Worm (Caenorhabditis elegans) whole organism, L4 larva: ENCODE results near the gene R02F11.11.

Experiments used
- D1046.2 ChIP-seq: fragments of 200-800 bp; sonication (Bioruptor generic); IDR thresholded peaks from 2 replicates; pipeline ENCODE4 v1.3.6; 2022; ENCODE audit warnings: missing genetic modification characterization, missing compliant biosample characterization
- F37D6.2 ChIP-seq: sonication (generic microtip); optimal IDR thresholded peaks from 2 replicates; lab custom pipeline; 2016; ENCODE audit warnings: mild to moderate bottlenecking, missing genetic modification characterization, missing compliant biosample characterization
- Y48G9A.11 ChIP-seq: fragments of 200-800 bp; sonication (Bioruptor generic); IDR thresholded peaks from 2 replicates; pipeline ENCODE4 v1.3.6; 2022; ENCODE audit warnings: missing genetic modification reagents, missing genetic modification characterization, missing compliant biosample characterization
- Y75B8A.6 ChIP-seq: fragments of 200-800 bp; sonication (Bioruptor generic); IDR thresholded peaks from 2 replicates; pipeline ENCODE4 v1.3.6; 2022; ENCODE audit warnings: missing genetic modification reagents, missing genetic modification characterization, missing compliant biosample characterization
- ZK337.2 ChIP-seq: fragments of 200-800 bp; sonication (Bioruptor generic); IDR thresholded peaks from 2 replicates; pipeline ENCODE4 v1.3.6; 2022; ENCODE audit warnings: missing genetic modification reagents, missing genetic modification characterization, missing compliant biosample characterization
- aha-1 ChIP-seq: fragments of 150-350 bp; peaks from one replicate; lab custom pipeline; 2014; ENCODE audit warnings: missing biosample characterization, missing genetic modification characterization
- attf-4 ChIP-seq: sonication (generic microtip); optimal IDR thresholded peaks from 3 replicates; lab custom pipeline; 2017; ENCODE audit warnings: missing biosample characterization, missing genetic modification characterization
- ceh-20 ChIP-seq: fragments of 200-800 bp; sonication (Bioruptor generic); IDR thresholded peaks from 2 replicates; pipeline ENCODE4 v1.3.6; 2022; ENCODE audit warnings: missing genetic modification reagents, missing genetic modification characterization, missing compliant biosample characterization
- ceh-32 ChIP-seq: sonication (generic microtip); optimal IDR thresholded peaks from 2 replicates; lab custom pipeline; 2016; ENCODE audit warnings: mild to moderate bottlenecking, missing genetic modification characterization, missing compliant biosample characterization; ENCODE audit not compliant: poor library complexity
- ceh-82 ChIP-seq: sonication (generic microtip); optimal IDR thresholded peaks from 2 replicates; lab custom pipeline; 2017; ENCODE audit warnings: missing biosample characterization, missing genetic modification characterization
- ctbp-1 ChIP-seq: fragments of 200-800 bp; sonication (Bioruptor generic); IDR thresholded peaks from 2 replicates; pipeline ENCODE4 v1.3.6; 2022; ENCODE audit warnings: missing genetic modification reagents, missing genetic modification characterization, missing compliant biosample characterization
- daf-16 ChIP-seq, 3 experiments: sonication (generic microtip); optimal IDR thresholded peaks; 2 replicates each; lab custom pipeline; 2016 to 2017; ENCODE audit warnings: missing genetic modification characterization in 3 of 3, missing genetic modification reagents in 3 of 3, mild to moderate bottlenecking in 2 of 3, missing compliant biosample characterization in 2 of 3, missing biosample characterization in 1 of 3, moderate library complexity in 1 of 3
- daf-19 ChIP-seq: fragments of 200-800 bp; sonication (Bioruptor generic); conservative IDR thresholded peaks from 2 replicates; pipeline ENCODE4 v1.3.6; 2022; ENCODE audit warnings: missing genetic modification characterization, missing compliant biosample characterization
- daf-8 ChIP-seq: fragments of 200-800 bp; sonication (Bioruptor generic); IDR thresholded peaks from 2 replicates; pipeline ENCODE4 v1.3.6; 2022; ENCODE audit warnings: missing genetic modification characterization, missing compliant biosample characterization
- dmd-8 ChIP-seq: fragments of 200-800 bp; sonication (Bioruptor generic); IDR thresholded peaks from 2 replicates; pipeline ENCODE4 v1.3.6; 2022; ENCODE audit warnings: missing genetic modification characterization, missing compliant biosample characterization
- dmd-9 ChIP-seq: fragments of 200-800 bp; sonication (Bioruptor generic); IDR thresholded peaks from 2 replicates; pipeline ENCODE4 v1.3.6; 2022; ENCODE audit warnings: missing genetic modification reagents, missing genetic modification characterization, missing compliant biosample characterization
- dve-1 ChIP-seq: sonication (generic microtip); optimal IDR thresholded peaks from 2 replicates; lab custom pipeline; 2017; ENCODE audit warnings: antibody characterized with exemption, mild to moderate bottlenecking, missing genetic modification characterization, missing compliant biosample characterization; ENCODE audit not compliant: insufficient read depth
- egl-43 ChIP-seq: fragments of 200-800 bp; sonication (Bioruptor generic); IDR thresholded peaks from 2 replicates; pipeline ENCODE4 v1.3.6; 2022; ENCODE audit warnings: missing genetic modification reagents, missing genetic modification characterization, missing compliant biosample characterization
- fkh-10 ChIP-seq: fragments of 150-350 bp; optimal IDR thresholded peaks from 2 replicates; lab custom pipeline; 2014; ENCODE audit warnings: missing biosample characterization, missing genetic modification reagents, missing genetic modification characterization
- gei-8 ChIP-seq: fragments of 200-800 bp; sonication (Bioruptor generic); optimal IDR thresholded peaks from 2 replicates; lab custom pipeline; 2018; ENCODE audit warnings: mild to moderate bottlenecking, missing genetic modification characterization, missing compliant biosample characterization
- hif-1 ChIP-seq, 2 experiments: sonication (generic microtip); optimal IDR thresholded peaks; 2 replicates each; lab custom pipeline; 2016 to 2017; ENCODE audit warnings: missing compliant biosample characterization in 2 of 2, missing genetic modification characterization in 2 of 2, missing genetic modification reagents in 2 of 2, missing genotype in 2 of 2, mild to moderate bottlenecking in 1 of 2
- hlh-30 ChIP-seq: sonication (generic microtip); optimal IDR thresholded peaks from 2 replicates; lab custom pipeline; 2017; ENCODE audit warnings: antibody characterized with exemption, mild to moderate bottlenecking, missing genetic modification characterization, missing compliant biosample characterization; ENCODE audit not compliant: insufficient read depth
- jun-1 ChIP-seq: fragments of 150-350 bp; optimal IDR thresholded peaks from 2 replicates; lab custom pipeline; 2014; ENCODE audit warnings: missing biosample characterization, missing genetic modification reagents, missing genetic modification characterization
- lin-13 ChIP-seq: fragments of 150-350 bp; optimal IDR thresholded peaks from 2 replicates; lab custom pipeline; 2014; ENCODE audit warnings: missing biosample characterization, missing genetic modification reagents, missing genetic modification characterization
- lin-29 ChIP-seq: fragments of 200-800 bp; sonication (Bioruptor generic); IDR thresholded peaks from 2 replicates; pipeline ENCODE4 v1.3.6; 2022; ENCODE audit warnings: missing genetic modification reagents, missing genetic modification characterization, missing compliant biosample characterization
- lin-39 ChIP-seq: fragments of 150-350 bp; optimal IDR thresholded peaks from 2 replicates; lab custom pipeline; 2014; ENCODE audit warnings: missing biosample characterization, missing genetic modification reagents, missing genetic modification characterization
- madf-9 ChIP-seq: fragments of 200-800 bp; sonication (Bioruptor generic); conservative IDR thresholded peaks from 2 replicates; pipeline ENCODE4 v1.3.6; 2022; ENCODE audit warnings: missing genetic modification reagents, missing genetic modification characterization, missing compliant biosample characterization
- mep-1 ChIP-seq: fragments of 150-350 bp; sonication (generic microtip); optimal IDR thresholded peaks from 3 replicates; lab custom pipeline; 2014; ENCODE audit warnings: missing biosample characterization, missing genetic modification characterization
- mes-2 ChIP-seq: sonication (generic microtip); optimal IDR thresholded peaks from 2 replicates; lab custom pipeline; 2016; ENCODE audit warnings: missing genotype, mild to moderate bottlenecking, missing genetic modification characterization, missing compliant biosample characterization; ENCODE audit not compliant: poor library complexity, severe bottlenecking
- nhr-10 ChIP-seq: fragments of 150-350 bp; optimal IDR thresholded peaks from 2 replicates; lab custom pipeline; 2014; ENCODE audit warnings: missing biosample characterization, missing genetic modification characterization
- nhr-102 ChIP-seq: sonication (generic microtip); optimal IDR thresholded peaks from 2 replicates; lab custom pipeline; 2016; ENCODE audit warnings: mild to moderate bottlenecking, missing genetic modification characterization, moderate library complexity, missing compliant biosample characterization
- nhr-11 ChIP-seq: fragments of 150-350 bp; optimal IDR thresholded peaks from 2 replicates; lab custom pipeline; 2014; ENCODE audit warnings: missing biosample characterization, missing genetic modification characterization
- nhr-237 ChIP-seq: sonication (generic microtip); optimal IDR thresholded peaks from 2 replicates; lab custom pipeline; 2017; ENCODE audit warnings: missing biosample characterization, missing genetic modification characterization
- nhr-42 ChIP-seq: fragments of 200-800 bp; sonication (Bioruptor generic); IDR thresholded peaks from 2 replicates; pipeline ENCODE4 v1.3.6; 2022; ENCODE audit warnings: missing genetic modification characterization, missing compliant biosample characterization
- nhr-48 ChIP-seq: sonication (generic microtip); optimal IDR thresholded peaks from 2 replicates; lab custom pipeline; 2016; ENCODE audit warnings: mild to moderate bottlenecking, missing genetic modification characterization, missing compliant biosample characterization
- nhr-76 ChIP-seq: fragments of 150-350 bp; optimal IDR thresholded peaks from 2 replicates; lab custom pipeline; 2014; ENCODE audit warnings: missing biosample characterization, missing genetic modification characterization
- pha-4 ChIP-seq, 2 experiments: fragments of 150-350 bp in 1 of 2; fragments of 200-800 bp in 1 of 2; sonication (Bioruptor generic) in 1 of 2; IDR thresholded peaks in 1 of 2; optimal IDR thresholded peaks in 1 of 2; 2 replicates each; pipeline versions ENCODE4 v1.3.6 to Lab custom; 2014 to 2022; ENCODE audit warnings: missing genetic modification characterization in 2 of 2, missing genetic modification reagents in 2 of 2, missing biosample characterization in 1 of 2, missing compliant biosample characterization in 1 of 2
- php-3 ChIP-seq: fragments of 200-800 bp; sonication (Bioruptor generic); IDR thresholded peaks from 2 replicates; pipeline ENCODE4 v1.3.6; 2022; ENCODE audit warnings: missing genetic modification reagents, missing genetic modification characterization, missing compliant biosample characterization
- rbr-2 ChIP-seq: sonication (generic microtip); optimal IDR thresholded peaks from 2 replicates; lab custom pipeline; 2016; ENCODE audit warnings: missing genotype, missing genetic modification characterization, missing compliant biosample characterization
- saeg-2 ChIP-seq: fragments of 200-800 bp; sonication (Bioruptor generic); IDR thresholded peaks from 2 replicates; pipeline ENCODE4 v1.3.6; 2022; ENCODE audit warnings: missing genetic modification reagents, missing genetic modification characterization, missing compliant biosample characterization
- sdz-12 ChIP-seq: fragments of 200-800 bp; sonication (Bioruptor generic); optimal IDR thresholded peaks from 2 replicates; lab custom pipeline; 2018; ENCODE audit warnings: mild to moderate bottlenecking, missing genetic modification characterization, missing compliant biosample characterization
- skn-1 ChIP-seq: fragments of 150-350 bp; optimal IDR thresholded peaks from 2 replicates; lab custom pipeline; 2014; ENCODE audit warnings: missing biosample characterization, missing genetic modification characterization
- snpc-4 ChIP-seq: fragments of 150-350 bp; optimal IDR thresholded peaks from 2 replicates; lab custom pipeline; 2014; ENCODE audit warnings: missing biosample characterization, missing genetic modification characterization
- spr-1 ChIP-seq: sonication (generic microtip); optimal IDR thresholded peaks from 2 replicates; lab custom pipeline; 2016; ENCODE audit warnings: mild to moderate bottlenecking, missing genetic modification characterization, missing compliant biosample characterization
- unc-62 ChIP-seq, 3 experiments: fragments of 150-350 bp in 1 of 3; sonication (generic microtip); optimal IDR thresholded peaks in 2 of 3; peaks in 1 of 3; 1 replicate in 1 of 3; 2 replicates in 2 of 3; lab custom pipeline; 2014 to 2017; ENCODE audit warnings: missing biosample characterization in 3 of 3, missing genetic modification characterization in 3 of 3, missing genetic modification reagents in 3 of 3, missing genotype in 1 of 3
- zfp-3 ChIP-seq: fragments of 200-800 bp; sonication (Bioruptor generic); conservative IDR thresholded peaks from 2 replicates; pipeline ENCODE4 v1.3.6; 2022; ENCODE audit warnings: missing genetic modification reagents, missing genetic modification characterization, missing compliant biosample characterization
- zip-11 ChIP-seq: fragments of 200-800 bp; sonication (Bioruptor generic); IDR thresholded peaks from 2 replicates; pipeline ENCODE4 v1.3.6; 2022; ENCODE audit warnings: missing genetic modification characterization, missing compliant biosample characterization
- ztf-7 ChIP-seq: fragments of 150-350 bp; optimal IDR thresholded peaks from 2 replicates; lab custom pipeline; 2014; ENCODE audit warnings: missing biosample characterization, missing genetic modification characterization

Gene R02F11.11

DNA sequence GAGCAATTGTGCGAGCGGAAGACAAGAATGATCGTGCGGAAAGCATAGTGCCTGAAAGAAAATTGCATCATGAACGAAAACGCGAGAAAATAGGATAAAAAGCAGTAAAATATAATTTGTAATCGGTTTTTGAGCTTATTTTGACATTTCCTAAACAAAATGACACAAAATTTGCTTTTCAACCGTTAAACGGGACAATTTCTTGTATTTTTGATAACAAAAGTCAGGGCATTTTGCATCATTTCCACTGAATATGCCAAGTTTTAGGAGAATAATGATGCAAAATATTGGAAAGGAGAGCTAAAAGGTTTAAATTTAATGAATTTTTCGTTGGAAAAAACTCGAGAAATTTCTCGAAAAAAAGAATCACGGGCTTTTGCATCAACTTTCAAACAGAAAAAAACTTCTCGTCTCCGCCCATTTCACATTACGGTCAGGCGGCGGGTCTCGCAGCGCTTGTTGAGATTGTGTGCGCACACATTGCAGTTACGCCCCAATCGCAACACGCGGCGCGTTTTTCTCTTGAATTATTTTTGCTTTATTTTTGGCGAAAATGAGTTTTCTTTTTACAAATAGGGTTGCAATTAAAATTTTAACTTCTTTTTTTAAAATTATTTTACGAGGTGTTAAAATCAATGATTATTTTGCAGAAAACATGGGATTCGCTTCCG lies 35.2 kb downstream of the R02F11.11 start, which contains the start of the genes hsp-6 and C37H5.5:
TSS of gene hsp-6 (minus strand) at position 51 of the 671 bp plus-strand sequence.
TSS of gene C37H5.5 (plus strand) at position 651 of the 671 bp plus-strand sequence.
- TF ChIP-seq fkh-10 (peak; percentile 73), F37D6.2 (tag; lab: Kevin White, UChicago) (no peak), spr-1 (tag; lab: Kevin White, UChicago) (peak; percentile 70), hlh-30 (tag; lab: Kevin White, UChicago) (peak; percentile 99), dmd-9 (no peak), mes-2 (tag; lab: Kevin White, UChicago) (peak; percentile 92), nhr-11 (tag; lab: Kevin White, UChicago) (peak; percentile 18), madf-9 (0 out of 2 replicates have a peak, but pooled peaks have one; percentile 25), snpc-4 (tag; lab: Kevin White, UChicago) (no peak), lin-39 (tag; lab: Kevin White, UChicago) (no peak), dve-1 (peak; percentile 92), ctbp-1 (GFP tag; lab: Robert Waterston, UW) (no peak), saeg-2 (GFP tag; lab: Robert Waterston, UW) (no peak), nhr-10 (tag; lab: Kevin White, UChicago) (no peak), pha-4 (GFP tag; IDR thresholded peaks at IDR 0.05; lab: Robert Waterston, UW) (peak; percentile 70), pha-4 (tag; optimal IDR thresholded peaks at IDR 0.05; lab: Kevin White, UChicago) (no peak), php-3 (0 out of 2 replicates have a peak, but pooled peaks have one; percentile 29), hif-1 (tag; optimal IDR thresholded peaks at IDR 0.05; lab: Kevin White, UChicago) (peak in 1 of 2 experiments; percentile 76), nhr-48 (tag; lab: Kevin White, UChicago) (peak; percentile 50), zip-11 (GFP tag; lab: Robert Waterston, UW) (no peak), ceh-20 (GFP tag; lab: Robert Waterston, UW) (peak; percentile 66; the same call in 1 of the 2 replicates), ztf-7 (tag; lab: Kevin White, UChicago) (peak; percentile 27), lin-29 (GFP tag; lab: Robert Waterston, UW) (no peak), nhr-102 (tag; lab: Kevin White, UChicago) (peak; percentile 59), D1046.2 (GFP tag; lab: Robert Waterston, UW) (no peak), Y75B8A.6 (GFP tag; lab: Robert Waterston, UW) (no peak), egl-43 (GFP tag; lab: Robert Waterston, UW) (no peak), aha-1 (tag; lab: Kevin White, UChicago) (no peak), daf-19 (GFP tag; lab: Robert Waterston, UW) (no peak), skn-1 (tag; lab: Kevin White, UChicago) (no peak), nhr-237 (tag; lab: Kevin White, UChicago) (no peak), gei-8 (no peak), daf-8 (GFP tag; lab: Robert Waterston, UW) (no peak), ZK337.2 (GFP tag; lab: Robert Waterston, UW) (0 out of 2 replicates have a peak, but pooled peaks have one; percentile 18), rbr-2 (tag; lab: Kevin White, UChicago) (peak; percentile 75), ceh-82 (tag; lab: Kevin White, UChicago) (no peak), daf-16 (GFP tag; optimal IDR thresholded peaks at IDR 0.05; lab: Kevin White, UChicago) (peak in 1 of 2 experiments; percentile 24), daf-16 (tag; optimal IDR thresholded peaks at IDR 0.05; lab: Kevin White, UChicago) (peak; percentile 56), zfp-3 (peak; percentile 41; the same call in 1 of the 2 replicates), nhr-76 (no peak), ceh-32 (tag; lab: Kevin White, UChicago) (no peak), unc-62 (GFP tag; optimal IDR thresholded peaks at IDR 0.05 in 1 of 2; lab: Kevin White, UChicago) (peak in 1 of 2 experiments; percentile 36), unc-62 (tag; optimal IDR thresholded peaks at IDR 0.05; lab: Kevin White, UChicago) (no peak), attf-4 (tag; lab: Kevin White, UChicago) (no peak), nhr-42 (GFP tag; lab: Robert Waterston, UW) (peak; percentile 64; the same call in 1 of the 2 replicates), mep-1 (peak; percentile 92), Y48G9A.11 (no peak), dmd-8 (GFP tag; lab: Robert Waterston, UW) (no peak), lin-13 (GFP tag; lab: Kevin White, UChicago) (peak; percentile 86), jun-1 (no peak), sdz-12 (GFP tag; lab: Kevin White, UChicago) (no peak)
